Worm (Caenorhabditis elegans): ENCODE results near the gene egl-27.

- TF ChIP-seq F13C5.2 (tag; optimal IDR thresholded peaks at IDR 0.05): no peak
- no peak for TF ChIP-seq ets-7 (tag; optimal IDR thresholded peaks at IDR 0.05)
- no peak for TF ChIP-seq aly-1 (tag; optimal IDR thresholded peaks at IDR 0.05)
Measured at ce11 chrII:6843211-6843610, 8.4 kb downstream of the egl-27 start.
